Worm (Caenorhabditis elegans): ENCODE results near the gene K10G4.10.

The K10G4.10 gene

ce11 chrV:17322397-17322909, 49.1 kb downstream of the K10G4.10 start, which contains the start of gene F31E9.3:
Gene F31E9.3, plus strand, starts transcription at chrV:17322590.
- TF ChIP-seq lin-13 (GFP tag; optimal IDR thresholded peaks at IDR 0.05) = no peak
- no peak for TF ChIP-seq crh-2 (tag; optimal IDR thresholded peaks at IDR 0.05)
- TF ChIP-seq fos-1 (tag; optimal IDR thresholded peaks at IDR 0.05) = peak; percentile 2

DNA sequence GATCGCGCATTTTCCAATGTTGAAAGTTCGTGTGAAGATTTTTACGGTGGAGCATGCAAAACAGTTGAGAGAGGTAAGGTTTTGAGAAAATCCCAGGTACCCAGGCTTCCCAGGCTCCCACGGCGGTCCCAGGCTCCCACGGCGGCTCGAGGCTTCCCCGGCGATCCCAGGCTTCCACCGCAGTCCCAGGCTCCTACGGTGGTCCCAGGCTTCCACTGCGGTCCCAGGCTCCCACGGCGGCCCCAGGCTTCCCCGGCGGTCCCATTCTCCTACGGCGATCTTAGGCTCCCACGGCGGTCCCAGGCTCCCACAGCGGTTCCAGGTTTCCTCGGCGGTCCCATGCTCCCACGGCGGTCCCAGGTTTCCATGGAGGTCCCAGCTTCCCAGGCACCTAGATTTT, 50.5 kb downstream of the K10G4.10 start:
- no peak for TF ChIP-seq elt-1 (tag; optimal IDR thresholded peaks at IDR 0.05)
- no peak for TF ChIP-seq sma-3 (GFP tag; optimal IDR thresholded peaks at IDR 0.05)
- no peak for TF ChIP-seq sem-4 (tag; optimal IDR thresholded peaks at IDR 0.05)
